Fruit fly (Drosophila melanogaster): ENCODE measurements around the gene Cdk8.
A peak's percentile ranks its signal among the peaks of the same experiment; 100 is the strongest.

Gene Cdk8

DNA sequence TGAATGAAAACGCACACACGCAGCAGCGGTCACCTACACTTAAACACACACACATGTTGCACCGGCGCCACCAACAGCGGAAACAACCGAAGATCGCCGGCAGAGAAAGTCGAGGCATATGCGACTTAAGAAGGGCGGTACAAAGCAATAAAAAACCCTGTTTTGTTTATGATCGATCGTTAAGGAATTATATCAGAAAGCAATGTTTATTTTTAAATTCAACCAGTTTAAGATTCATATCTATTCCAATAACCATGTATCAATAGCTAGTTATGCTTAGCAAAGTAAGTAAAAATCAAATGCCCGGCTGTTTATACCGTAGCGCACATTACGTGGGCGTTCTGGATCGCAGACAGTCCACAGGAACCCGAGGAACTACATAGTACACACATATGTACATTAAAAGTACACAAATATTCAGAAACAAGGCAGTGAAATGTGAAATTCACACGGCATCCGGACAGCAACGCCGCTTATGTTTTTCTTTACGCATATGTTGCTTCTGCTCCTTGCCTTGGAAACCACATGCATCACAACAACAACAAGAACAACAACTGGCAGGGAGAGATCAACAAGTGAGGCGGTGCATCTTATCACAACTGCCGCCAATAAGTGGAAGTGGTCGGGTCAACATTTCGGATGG, 17.4 kb upstream of the Cdk8 start (continued):
- TF ChIP-seq grau (tag; optimal IDR thresholded peaks at IDR 0.05) (peak; percentile 94), lola (GFP tag; optimal IDR thresholded peaks at IDR 0.05) (peak in 1 of 3 experiments; percentile 99), CG6791 (GFP tag; IDR thresholded peaks at IDR 0.05; ENCODE audit: partially characterized antibody) (no peak), nom (GFP tag; optimal IDR thresholded peaks at IDR 0.05) (peak; percentile 90), aop (GFP tag; IDR thresholded peaks at IDR 0.05) (peak; percentile 96), Fer3 (tag; optimal IDR thresholded peaks at IDR 0.05) (peak; percentile 95), NK7.1 (GFP tag; optimal IDR thresholded peaks at IDR 0.05) (peak; percentile 93), PHDP (tag; optimal IDR thresholded peaks at IDR 0.05) (peak; percentile 93), sob (GFP tag; IDR thresholded peaks at IDR 0.05) (peak; percentile 96), CG17568 (GFP tag; optimal IDR thresholded peaks at IDR 0.05) (peak; percentile 90), Ssrp (tag; optimal IDR thresholded peaks at IDR 0.05) (peak; percentile 96), emc (GFP tag; optimal IDR thresholded peaks at IDR 0.05) (peak; percentile 83), otp (GFP tag; IDR thresholded peaks at IDR 0.05) (peak; percentile 98), CG12071 (GFP tag; optimal IDR thresholded peaks at IDR 0.05) (peak; percentile 96), Ravus (GFP tag; IDR thresholded peaks at IDR 0.05) (peak; percentile 81), lilli (GFP tag; optimal IDR thresholded peaks at IDR 0.05) (peak; percentile 96), Fer2 (tag; optimal IDR thresholded peaks at IDR 0.05) (peak; percentile 81), CG6272 (GFP tag; IDR thresholded peaks at IDR 0.05) (peak; percentile 96), CG11093 (GFP tag; IDR thresholded peaks at IDR 0.05) (peak; percentile 97), tio (GFP tag; optimal IDR thresholded peaks at IDR 0.05) (peak; percentile 96), CG6813 (GFP tag; optimal IDR thresholded peaks at IDR 0.05) (peak; percentile 96), tup (GFP tag; optimal IDR thresholded peaks at IDR 0.05) (peak; percentile 91), az2 (GFP tag; optimal IDR thresholded peaks at IDR 0.05) (peak; percentile 98), CrebB (tag; optimal IDR thresholded peaks at IDR 0.05) (peak; percentile 91), CG11723 (GFP tag; optimal IDR thresholded peaks at IDR 0.05) (peak; percentile 94), jigr1 (GFP tag; IDR thresholded peaks at IDR 0.05) (peak; percentile 94), repo (GFP tag; optimal IDR thresholded peaks at IDR 0.05) (peak; percentile 97), trh (GFP tag; optimal IDR thresholded peaks at IDR 0.05) (peak; percentile 91), dan (GFP tag; IDR thresholded peaks at IDR 0.05) (peak; percentile 99), maf-S (GFP tag; optimal IDR thresholded peaks at IDR 0.05) (peak; percentile 95), Nf-YB (GFP tag; optimal IDR thresholded peaks at IDR 0.05) (peak; percentile 85), al (GFP tag; IDR thresholded peaks at IDR 0.05) (peak; percentile 89), trem (tag; optimal IDR thresholded peaks at IDR 0.05) (peak; percentile 97), CG10366 (GFP tag; IDR thresholded peaks at IDR 0.05) (peak; percentile 96), Hr78 (GFP tag; optimal IDR thresholded peaks at IDR 0.05) (peak in 1 of 2 experiments; percentile 93), zen2 (GFP tag; IDR thresholded peaks at IDR 0.05; ENCODE audit: partially characterized antibody) (no peak), Hsf (GFP tag; optimal IDR thresholded peaks at IDR 0.05) (peak; percentile 97), CG14667 (GFP tag; IDR thresholded peaks at IDR 0.05) (peak; percentile 96), chn (GFP tag; optimal IDR thresholded peaks at IDR 0.05) (peak; percentile 98), E2f2 (GFP tag; IDR thresholded peaks at IDR 0.05) (peak; percentile 77), B-H2 (GFP tag; optimal IDR thresholded peaks at IDR 0.05) (peak; percentile 54), exex (tag; optimal IDR thresholded peaks at IDR 0.05) (peak; percentile 47), toy (GFP tag; IDR thresholded peaks at IDR 0.05) (peak; percentile 84), E2f1 (GFP tag; IDR thresholded peaks at IDR 0.05) (peak; percentile 95), cas (GFP tag; IDR thresholded peaks at IDR 0.05) (peak; percentile 73), Abd-B (GFP tag; optimal IDR thresholded peaks at IDR 0.05) (peak; percentile 95), kay (GFP tag; optimal IDR thresholded peaks at IDR 0.05) (peak; percentile 85), CG5245 (GFP tag; optimal IDR thresholded peaks at IDR 0.05) (peak; percentile 98), kni (GFP tag; optimal IDR thresholded peaks at IDR 0.05) (peak; percentile 100)

Data from whole organism, embryonic.